Worm (Caenorhabditis elegans): Measurements from ENCODE around the gene C08F11.12.

The C08F11.12 gene

DNA sequence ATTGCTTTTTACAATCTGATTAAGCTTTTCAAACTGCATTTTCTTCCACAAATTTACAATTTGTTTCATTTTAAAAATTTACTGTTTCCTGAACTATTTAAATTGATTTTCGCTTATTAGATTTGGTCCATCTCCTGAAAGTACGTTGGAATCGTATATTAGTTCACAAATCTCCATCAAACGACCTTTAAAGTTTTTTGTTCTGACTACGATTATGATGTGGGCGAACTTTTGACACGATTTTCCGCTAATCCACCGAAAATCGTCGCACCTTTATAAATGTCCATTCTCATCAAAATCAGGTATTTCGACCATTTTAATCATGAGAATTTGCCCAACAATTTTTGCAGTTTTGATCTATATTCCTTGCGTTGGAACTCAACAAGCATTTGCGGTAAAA, 27.8 kb downstream of the C08F11.12 start, which contains the start of gene C08F11.1:
Gene C08F11.1, plus strand, starts transcription at position 301 of the 400 bp plus-strand sequence.
- TF ChIP-seq pag-3 (tag; optimal IDR thresholded peaks at IDR 0.05; ENCODE audit: borderline replicate concordance), result no peak
- TF ChIP-seq rnt-1 (tag; optimal IDR thresholded peaks at IDR 0.05), result no peak
- TF ChIP-seq ceh-18 (tag; optimal IDR thresholded peaks at IDR 0.05), result no peak
- no peak for TF ChIP-seq ama-1 (optimal IDR thresholded peaks at IDR 0.05)
- TF ChIP-seq odd-2 (tag; optimal IDR thresholded peaks at IDR 0.05), result no peak
- TF ChIP-seq nhr-232 (tag; optimal IDR thresholded peaks at IDR 0.05), result no peak
- TF ChIP-seq hlh-30 (tag; optimal IDR thresholded peaks at IDR 0.05; ENCODE audit: insufficient read depth), result no peak
- no peak for TF ChIP-seq K02D7.2 (tag; optimal IDR thresholded peaks at IDR 0.05)
- no peak for TF ChIP-seq hlh-13 (GFP tag; optimal IDR thresholded peaks at IDR 0.05)
- no peak for TF ChIP-seq pax-1 (tag; optimal IDR thresholded peaks at IDR 0.05)
- no peak for TF ChIP-seq ceh-24 (tag; optimal IDR thresholded peaks at IDR 0.05)
- no peak for TF ChIP-seq madf-2 (tag; optimal IDR thresholded peaks at IDR 0.05)
- no peak for TF ChIP-seq elt-2 (tag; optimal IDR thresholded peaks at IDR 0.05)
- no peak for TF ChIP-seq che-1 (tag; optimal IDR thresholded peaks at IDR 0.05)
- TF ChIP-seq C38D4.7 (GFP tag; optimal IDR thresholded peaks at IDR 0.05), result no peak
- no peak for TF ChIP-seq ets-4 (tag; optimal IDR thresholded peaks at IDR 0.05)
- TF ChIP-seq ceh-31 (tag; optimal IDR thresholded peaks at IDR 0.05), result no peak
- no peak for TF ChIP-seq ref-2 (tag; optimal IDR thresholded peaks at IDR 0.05)
- TF ChIP-seq ceh-9 (tag; optimal IDR thresholded peaks at IDR 0.05), result no peak

DNA sequence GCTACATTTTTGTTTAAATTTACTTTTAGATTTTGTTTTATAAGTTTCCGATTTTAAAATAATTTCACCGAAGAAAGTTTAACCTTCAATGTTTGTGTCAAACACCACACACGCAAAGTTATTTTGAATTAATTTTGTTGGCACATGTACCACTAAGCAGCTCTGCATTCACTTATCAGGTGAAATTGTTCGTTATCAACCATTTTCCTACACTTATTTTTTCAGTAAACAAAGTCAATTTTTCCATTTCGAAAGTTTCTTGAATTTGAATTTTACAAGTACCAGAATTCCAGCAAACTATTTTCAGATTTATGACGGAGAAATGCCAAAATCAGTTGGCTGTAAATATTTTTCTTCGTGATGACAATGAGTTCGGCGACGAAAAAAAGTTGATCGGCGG, 32.1 kb downstream of the C08F11.12 start, which contains the start of gene C08F11.3:
Gene C08F11.3, plus strand, starts transcription at position 301 of the 400 bp plus-strand sequence.
- TF ChIP-seq ceh-9 (tag; optimal IDR thresholded peaks at IDR 0.05), result no peak
- no peak for TF ChIP-seq T23F11.4 (GFP tag; optimal IDR thresholded peaks at IDR 0.05)
- no peak for TF ChIP-seq ztf-16 (tag; optimal IDR thresholded peaks at IDR 0.05)
- no peak for TF ChIP-seq rnt-1 (tag; optimal IDR thresholded peaks at IDR 0.05)
- TF ChIP-seq dve-1 (tag; optimal IDR thresholded peaks at IDR 0.05), result no peak
- TF ChIP-seq hlh-8 (tag; optimal IDR thresholded peaks at IDR 0.05), result no peak
- no peak for TF ChIP-seq unc-86 (tag; optimal IDR thresholded peaks at IDR 0.05)
- no peak for TF ChIP-seq ceh-34 (tag; optimal IDR thresholded peaks at IDR 0.05)
- no peak for TF ChIP-seq K02D7.2 (tag; optimal IDR thresholded peaks at IDR 0.05)
- no peak for TF ChIP-seq hlh-15 (tag; optimal IDR thresholded peaks at IDR 0.05)
- TF ChIP-seq madf-2 (tag; optimal IDR thresholded peaks at IDR 0.05), result no peak

- no peak for TF ChIP-seq hlh-15 (tag; optimal IDR thresholded peaks at IDR 0.05)
- TF ChIP-seq syd-9 (tag; optimal IDR thresholded peaks at IDR 0.05), result no peak
- no peak for TF ChIP-seq pat-9 (tag; optimal IDR thresholded peaks at IDR 0.05)
- no peak for TF ChIP-seq dmd-4 (tag; optimal IDR thresholded peaks at IDR 0.05; ENCODE audit: borderline replicate concordance)
- TF ChIP-seq unc-3 (GFP tag; conservative IDR thresholded peaks at IDR 0.05), result no peak
- no peak for TF ChIP-seq unc-3 (tag; optimal IDR thresholded peaks at IDR 0.05)
- TF ChIP-seq unc-42 (tag; optimal IDR thresholded peaks at IDR 0.05), result no peak
- TF ChIP-seq che-1 (tag; optimal IDR thresholded peaks at IDR 0.05), result no peak
- TF ChIP-seq pqm-1 (tag; optimal IDR thresholded peaks at IDR 0.05), result no peak
- TF ChIP-seq T23F11.4 (GFP tag; optimal IDR thresholded peaks at IDR 0.05), result no peak
Measured at ce11 chrIV:13609755-13610154, 41.6 kb downstream of the C08F11.12 start, which contains the start of gene C08F11.13. Gene C08F11.13 (minus strand): TSS chrIV:13609892.

DNA sequence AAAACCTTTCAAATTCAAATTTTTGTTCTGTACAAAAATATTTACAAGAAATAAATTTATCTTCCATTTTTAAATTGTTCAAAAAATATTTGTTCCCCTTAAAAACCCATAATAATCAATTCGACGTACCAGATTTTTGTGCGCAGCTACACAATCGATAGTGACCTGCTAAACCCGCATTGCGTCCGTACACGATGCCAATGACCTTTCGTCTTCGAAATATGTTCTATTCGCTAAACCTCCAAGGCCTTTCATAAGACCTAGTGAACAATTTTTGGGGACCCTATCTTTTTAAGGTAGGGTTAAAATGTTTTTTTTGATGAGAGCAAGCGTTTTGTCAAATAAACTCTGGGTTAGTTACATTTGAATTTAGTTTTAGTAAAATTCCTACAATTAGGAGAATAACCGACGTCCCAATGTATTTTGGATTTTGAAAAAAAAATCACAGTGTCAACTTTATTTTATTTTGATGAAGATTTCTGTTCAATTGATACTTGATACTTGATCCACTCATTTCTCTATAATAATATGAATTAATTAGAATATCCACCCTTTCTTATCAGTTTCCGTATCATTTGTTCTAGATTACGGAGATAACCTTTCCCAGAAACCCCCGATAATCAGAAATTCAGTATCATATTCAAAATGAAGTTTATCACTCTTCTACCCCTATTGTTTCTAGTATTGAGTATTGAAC, 49.2 kb downstream of the C08F11.12 start, which contains the start of gene Y45F10B.59:
Gene Y45F10B.59, plus strand, starts transcription at position 647 of the 697 bp plus-strand sequence.
- TF ChIP-seq pax-1 (tag; optimal IDR thresholded peaks at IDR 0.05), result no peak
- TF ChIP-seq nhr-232 (tag; optimal IDR thresholded peaks at IDR 0.05), result no peak
- no peak for TF ChIP-seq sox-2 (GFP tag; IDR thresholded peaks at IDR 0.05)
- TF ChIP-seq K09A11.1 (tag; optimal IDR thresholded peaks at IDR 0.05; ENCODE audit: insufficient read depth), result no peak
- TF ChIP-seq hlh-15 (tag; optimal IDR thresholded peaks at IDR 0.05), result no peak
- TF ChIP-seq lim-6 (tag; optimal IDR thresholded peaks at IDR 0.05), result no peak
- no peak for TF ChIP-seq ceh-24 (tag; optimal IDR thresholded peaks at IDR 0.05)
- no peak for TF ChIP-seq tbx-2 (tag; optimal IDR thresholded peaks at IDR 0.05)
- TF ChIP-seq ref-2 (tag; optimal IDR thresholded peaks at IDR 0.05), result no peak
- no peak for TF ChIP-seq ceh-19 (GFP tag; optimal IDR thresholded peaks at IDR 0.05)
- no peak for TF ChIP-seq ceh-34 (tag; optimal IDR thresholded peaks at IDR 0.05)
- no peak for TF ChIP-seq ztf-16 (tag; optimal IDR thresholded peaks at IDR 0.05)
